Fruit fly (Drosophila melanogaster) whole organism, embryonic: ENCODE measurements around the gene Cdc7.

Experiments
- BEAF-32 ChIP-seq: fragments of 200-800 bp; sonication (Bioruptor generic); optimal IDR thresholded peaks from 3 replicates; lab custom pipeline; 2017; ENCODE audit warnings: missing biosample characterization, missing genetic modification characterization, mild to moderate bottlenecking, moderate library complexity, missing genetic modification reagents
- Bgb ChIP-seq: fragments of 200-800 bp; sonication (Bioruptor generic); IDR thresholded peaks from 2 replicates; pipeline ENCODE4 v1.3.6; 2022; ENCODE audit warnings: missing biosample characterization, missing genetic modification characterization; ENCODE audit not compliant: partially characterized antibody
- CG10321 ChIP-seq: fragments of 200-800 bp; sonication (Bioruptor generic); IDR thresholded peaks from 2 replicates; pipeline ENCODE4 v1.3.6; 2022; ENCODE audit warnings: missing biosample characterization, missing genetic modification characterization
- CG12942 ChIP-seq: fragments of 200-800 bp; sonication (Bioruptor generic); optimal IDR thresholded peaks from 3 replicates; lab custom pipeline; 2016; ENCODE audit warnings: missing biosample characterization, missing genetic modification characterization
- CG13894 ChIP-seq: fragments of 200-800 bp; sonication (Bioruptor generic); optimal IDR thresholded peaks from 3 replicates; lab custom pipeline; 2018; ENCODE audit warnings: missing biosample characterization, mild to moderate bottlenecking, missing genetic modification characterization, moderate library complexity
- CG1529 ChIP-seq: fragments of 200-800 bp; sonication (Bioruptor generic); optimal IDR thresholded peaks from 3 replicates; lab custom pipeline; 2018; ENCODE audit warnings: missing biosample characterization, missing genetic modification characterization
- CG17186 ChIP-seq: fragments of 200-800 bp; sonication (Bioruptor generic); optimal IDR thresholded peaks from 3 replicates; lab custom pipeline; 2017; ENCODE audit warnings: missing biosample characterization, missing genetic modification reagents, missing genetic modification characterization
- CG1792 ChIP-seq: fragments of 200-800 bp; sonication (Bioruptor generic); optimal IDR thresholded peaks from 2 replicates; lab custom pipeline; 2016; ENCODE audit warnings: missing biosample characterization, missing genetic modification characterization
- CG18262 ChIP-seq: fragments of 200-800 bp; optimal IDR thresholded peaks from 3 replicates; lab custom pipeline; 2019; ENCODE audit warnings: missing biosample characterization, mild to moderate bottlenecking, missing genetic modification characterization, moderate library complexity
- CG2199 ChIP-seq: fragments of 200-800 bp; sonication (Bioruptor generic); IDR thresholded peaks from 3 replicates; pipeline ENCODE4 v1.3.6; 2022; ENCODE audit warnings: missing biosample characterization, missing genetic modification characterization
- CG33213 ChIP-seq: fragments of 200-800 bp; sonication (Bioruptor generic); optimal IDR thresholded peaks from 3 replicates; lab custom pipeline; 2016; ENCODE audit warnings: missing biosample characterization, missing genetic modification characterization
- CG6654 ChIP-seq: fragments of 200-800 bp; sonication (Bioruptor generic); optimal IDR thresholded peaks from 2 replicates; lab custom pipeline; 2017; ENCODE audit warnings: missing biosample characterization, mild to moderate bottlenecking, missing genetic modification characterization
- CG7357 ChIP-seq: fragments of 200-800 bp; sonication (Bioruptor generic); IDR thresholded peaks from 3 replicates; pipeline ENCODE4 v1.3.6; 2022; ENCODE audit warnings: missing biosample characterization, missing genetic modification characterization
- CG7786 ChIP-seq: fragments of 200-800 bp; sonication (Bioruptor generic); optimal IDR thresholded peaks from 2 replicates; lab custom pipeline; 2016; ENCODE audit warnings: missing biosample characterization, missing genetic modification characterization
- CG7963 ChIP-seq: fragments of 200-800 bp; sonication (Bioruptor generic); IDR thresholded peaks from 3 replicates; pipeline ENCODE4 v1.3.6; 2022; ENCODE audit warnings: missing biosample characterization, missing genetic modification characterization; ENCODE audit not compliant: partially characterized antibody
- Fer3 ChIP-seq: fragments of 200-800 bp; sonication (Bioruptor generic); optimal IDR thresholded peaks from 2 replicates; lab custom pipeline; 2018; ENCODE audit warnings: missing biosample characterization, mild to moderate bottlenecking, missing genetic modification characterization, moderate library complexity
- HLH4C ChIP-seq: fragments of 200-800 bp; sonication (Bioruptor generic); IDR thresholded peaks from 3 replicates; pipeline ENCODE4 v1.3.6; 2022; ENCODE audit warnings: missing biosample characterization, missing genetic modification characterization; ENCODE audit not compliant: partially characterized antibody
- HLH54F ChIP-seq: fragments of 200-800 bp; sonication (Bioruptor generic); optimal IDR thresholded peaks from 3 replicates; lab custom pipeline; 2016; ENCODE audit warnings: missing biosample characterization, missing genetic modification characterization
- Hey ChIP-seq: fragments of 200-800 bp; sonication (Bioruptor generic); optimal IDR thresholded peaks from 3 replicates; lab custom pipeline; 2018; ENCODE audit warnings: missing biosample characterization, mild to moderate bottlenecking, missing genetic modification characterization
- HmgD ChIP-seq: fragments of 200-800 bp; sonication (Bioruptor generic); optimal IDR thresholded peaks from 3 replicates; lab custom pipeline; 2016; ENCODE audit warnings: missing biosample characterization, missing genetic modification characterization
- HmgZ ChIP-seq: fragments of 200-800 bp; sonication (Bioruptor generic); optimal IDR thresholded peaks from 2 replicates; lab custom pipeline; 2018; ENCODE audit warnings: missing biosample characterization, mild to moderate bottlenecking, missing genetic modification characterization
- Hmr ChIP-seq: fragments of 200-800 bp; sonication (Bioruptor generic); optimal IDR thresholded peaks from 3 replicates; lab custom pipeline; 2017; ENCODE audit warnings: mild to moderate bottlenecking, missing biosample characterization, missing genetic modification reagents, missing genetic modification characterization
- NfI ChIP-seq: fragments of 200-800 bp; sonication (Bioruptor generic); optimal IDR thresholded peaks from 3 replicates; lab custom pipeline; 2018; ENCODE audit warnings: missing biosample characterization, mild to moderate bottlenecking, missing genetic modification characterization, moderate library complexity
- Pdp1 ChIP-seq, 2 experiments: fragments of 200-800 bp; sonication (Bioruptor generic); optimal IDR thresholded peaks; 3 replicates each; lab custom pipeline; 2016; ENCODE audit warnings: missing biosample characterization in 2 of 2, missing genetic modification characterization in 2 of 2, mild to moderate bottlenecking in 1 of 2, moderate library complexity in 1 of 2
- Poxn ChIP-seq: fragments of 200-800 bp; sonication (Bioruptor generic); IDR thresholded peaks from 2 replicates; pipeline ENCODE4 v1.3.6; 2022; ENCODE audit warnings: missing biosample characterization, missing genetic modification characterization
- Rfx ChIP-seq: fragments of 200-800 bp; sonication (Bioruptor generic); IDR thresholded peaks from 2 replicates; pipeline ENCODE4 v1.3.6; 2022; ENCODE audit warnings: missing biosample characterization, missing genetic modification characterization
- Scr ChIP-seq: fragments of 200-800 bp; sonication (Bioruptor generic); IDR thresholded peaks from 2 replicates; pipeline ENCODE4 v1.3.6; 2022; ENCODE audit warnings: missing biosample characterization, missing genetic modification characterization; ENCODE audit not compliant: partially characterized antibody
- Side ChIP-seq: fragments of 200-800 bp; sonication (Bioruptor generic); optimal IDR thresholded peaks from 2 replicates; lab custom pipeline; 2016; ENCODE audit warnings: missing biosample characterization, missing genetic modification characterization
- Sox102F ChIP-seq: fragments of 200-800 bp; sonication (Bioruptor generic); optimal IDR thresholded peaks from 2 replicates; lab custom pipeline; 2018; ENCODE audit warnings: missing biosample characterization, mild to moderate bottlenecking, missing genetic modification characterization, moderate library complexity
- Trl ChIP-seq, 3 experiments: fragments of >200 bp in 2 of 3; fragments of 200-800 bp in 1 of 3; sonication (Bioruptor generic) in 1 of 3; optimal IDR thresholded peaks; 2 replicates in 1 of 3; 3 replicates in 2 of 3; lab custom pipeline; 2016 to 2017; ENCODE audit warnings: missing biosample characterization in 1 of 3, missing genetic modification characterization in 1 of 3
- ase ChIP-seq: fragments of 200-800 bp; sonication (Bioruptor generic); IDR thresholded peaks from 3 replicates; pipeline ENCODE4 v1.3.6; 2022; ENCODE audit warnings: missing biosample characterization, missing genetic modification characterization
- bab2 ChIP-seq: fragments of 200-800 bp; sonication (Bioruptor generic); optimal IDR thresholded peaks from 2 replicates; lab custom pipeline; 2016; ENCODE audit warnings: missing biosample characterization, missing genetic modification characterization
- bsh ChIP-seq, 2 experiments: fragments of 200-800 bp; sonication (Bioruptor generic); optimal IDR thresholded peaks; 2 replicates each; lab custom pipeline; 2017 to 2018; ENCODE audit warnings: mild to moderate bottlenecking in 2 of 2, missing biosample characterization in 2 of 2, missing genetic modification characterization in 2 of 2, moderate library complexity in 1 of 2
- disco-r ChIP-seq: fragments of 200-800 bp; sonication (Bioruptor generic); optimal IDR thresholded peaks from 2 replicates; lab custom pipeline; 2016; ENCODE audit warnings: missing biosample characterization, missing genetic modification characterization
- dmrt99B ChIP-seq: fragments of 200-800 bp; sonication (Bioruptor generic); optimal IDR thresholded peaks from 2 replicates; lab custom pipeline; 2018; ENCODE audit warnings: missing biosample characterization, mild to moderate bottlenecking, missing genetic modification characterization, moderate library complexity
- fd3F ChIP-seq: fragments of 200-800 bp; sonication (Bioruptor generic); optimal IDR thresholded peaks from 2 replicates; lab custom pipeline; 2018; ENCODE audit warnings: missing biosample characterization, mild to moderate bottlenecking, missing genetic modification characterization, moderate library complexity
- hb ChIP-seq: fragments of 200-800 bp; sonication (Bioruptor generic); IDR thresholded peaks from 3 replicates; pipeline ENCODE4 v1.3.6; 2022; ENCODE audit warnings: missing biosample characterization, missing genetic modification characterization; ENCODE audit not compliant: partially characterized antibody
- inv ChIP-seq: fragments of 200-800 bp; sonication (Bioruptor generic); IDR thresholded peaks from 2 replicates; pipeline ENCODE4 v1.3.6; 2022; ENCODE audit warnings: missing biosample characterization, missing genetic modification characterization; ENCODE audit not compliant: partially characterized antibody
- kay ChIP-seq: fragments of 200-800 bp; sonication (Bioruptor generic); optimal IDR thresholded peaks from 2 replicates; lab custom pipeline; 2016; ENCODE audit warnings: missing biosample characterization, missing genetic modification characterization
- kni ChIP-seq: fragments of 200-800 bp; sonication (Bioruptor generic); optimal IDR thresholded peaks from 3 replicates; lab custom pipeline; 2017; ENCODE audit warnings: mild to moderate bottlenecking, missing biosample characterization, missing genetic modification reagents, missing genetic modification characterization
- nau ChIP-seq: fragments of 200-800 bp; sonication (Bioruptor generic); optimal IDR thresholded peaks from 3 replicates; lab custom pipeline; 2017; ENCODE audit warnings: missing biosample characterization, mild to moderate bottlenecking, missing genetic modification characterization, missing genetic modification reagents
- otp ChIP-seq: fragments of 200-800 bp; sonication (Bioruptor generic); IDR thresholded peaks from 3 replicates; pipeline ENCODE4, ENCODE4 v1.3.6; 2022; ENCODE audit warnings: missing biosample characterization, missing genetic modification characterization
- repo ChIP-seq: fragments of 200-800 bp; sonication (Bioruptor generic); optimal IDR thresholded peaks from 2 replicates; lab custom pipeline; 2016; ENCODE audit warnings: missing biosample characterization, missing genetic modification characterization
- slp2 ChIP-seq: fragments of 200-800 bp; sonication (Bioruptor generic); optimal IDR thresholded peaks from 2 replicates; lab custom pipeline; 2016; ENCODE audit warnings: missing biosample characterization, missing genetic modification characterization
- so ChIP-seq: fragments of 200-800 bp; sonication (Bioruptor generic); IDR thresholded peaks from 3 replicates; pipeline ENCODE4 v1.3.6; 2022; ENCODE audit warnings: missing biosample characterization, missing genetic modification characterization
- tin ChIP-seq: fragments of 200-800 bp; sonication (Bioruptor generic); optimal IDR thresholded peaks from 3 replicates; lab custom pipeline; 2016; ENCODE audit warnings: missing biosample characterization, missing genetic modification characterization
- tio ChIP-seq: fragments of 200-800 bp; sonication (Bioruptor generic); optimal IDR thresholded peaks from 2 replicates; lab custom pipeline; 2017; ENCODE audit warnings: missing biosample characterization, missing genetic modification characterization, inconsistent platforms
- tll ChIP-seq, 2 experiments: fragments of 200-800 bp in 1 of 2; fragments of >200 bp in 1 of 2; sonication (Bioruptor generic) in 1 of 2; optimal IDR thresholded peaks; 2 replicates each; lab custom pipeline; 2017 to 2019; ENCODE audit warnings: missing biosample characterization in 2 of 2, missing genetic modification characterization in 2 of 2, mild to moderate bottlenecking in 1 of 2, moderate library complexity in 1 of 2

Gene Cdc7

dm6 chrX:6699255-6699885, 45.0 kb downstream of the Cdc7 start, which contains the start of gene CG14441 (continued):
- TF ChIP-seq Poxn (GFP tag; lab: Robert Waterston, UW): no peak
- TF ChIP-seq Rfx (GFP tag; lab: Robert Waterston, UW): peak; percentile 53
- TF ChIP-seq hb (GFP tag; lab: Robert Waterston, UW): peak; percentile 93
- peak; percentile 0 for TF ChIP-seq CG1792 (GFP tag; lab: Kevin White, UChicago)
- TF ChIP-seq HmgD (GFP tag; lab: Kevin White, UChicago): peak; percentile 13
- TF ChIP-seq dmrt99B (tag; lab: Kevin White, UChicago): peak; percentile 56
- TF ChIP-seq CG6654 (GFP tag; lab: Kevin White, UChicago): no peak
- TF ChIP-seq Side (GFP tag; lab: Kevin White, UChicago): peak; percentile 2
- peak in 1 of 2 experiments; percentile 49 for TF ChIP-seq bsh (GFP tag; optimal IDR thresholded peaks at IDR 0.05; lab: Kevin White, UChicago)
- no peak for TF ChIP-seq Trl (optimal IDR thresholded peaks at IDR 0.05; lab: Kevin White, UChicago)
- TF ChIP-seq Trl (GFP tag; optimal IDR thresholded peaks at IDR 0.05; lab: Kevin White, UChicago): peak; percentile 28
- TF ChIP-seq Scr (GFP tag; lab: Robert Waterston, UW): peak; percentile 99
- peak; percentile 95 for TF ChIP-seq Bgb (GFP tag; lab: Robert Waterston, UW)
- 0 out of 3 replicates have a peak, but pooled peaks have one; percentile 20 for TF ChIP-seq CG2199 (GFP tag; lab: Robert Waterston, UW)
- peak; percentile 92 for TF ChIP-seq CG7963
- TF ChIP-seq CG7786 (GFP tag; lab: Kevin White, UChicago): peak; percentile 30
- peak in 1 of 2 experiments; percentile 77 for TF ChIP-seq tll (GFP tag; optimal IDR thresholded peaks at IDR 0.05; lab: Kevin White, UChicago)
- TF ChIP-seq inv: peak; percentile 95
- no peak for TF ChIP-seq tio (GFP tag; lab: Kevin White, UChicago)
- peak; percentile 96 for TF ChIP-seq HLH4C (GFP tag; lab: Robert Waterston, UW)
- TF ChIP-seq HmgZ (tag; lab: Kevin White, UChicago): peak; percentile 62
- peak; percentile 17 for TF ChIP-seq bab2
- peak; percentile 1 for TF ChIP-seq kay (GFP tag; lab: Kevin White, UChicago)
- no peak for TF ChIP-seq CG7357 (GFP tag; lab: Robert Waterston, UW)
- TF ChIP-seq CG12942: no peak
- TF ChIP-seq repo (GFP tag; lab: Kevin White, UChicago): no peak
- TF ChIP-seq fd3F (GFP tag; lab: Kevin White, UChicago): no peak
- TF ChIP-seq so (GFP tag; lab: Robert Waterston, UW): peak; percentile 57; the same call in 1 of the 3 replicates
- TF ChIP-seq kni (GFP tag; lab: Kevin White, UChicago): peak; percentile 54
- peak; percentile 94 for TF ChIP-seq BEAF-32 (GFP tag; lab: Kevin White, UChicago)
- peak; percentile 50 for TF ChIP-seq CG33213 (GFP tag; lab: Kevin White, UChicago)
- no peak for TF ChIP-seq slp2 (GFP tag; lab: Kevin White, UChicago)
- TF ChIP-seq HLH54F (GFP tag; lab: Kevin White, UChicago): peak; percentile 11
- peak; percentile 77 for TF ChIP-seq CG13894 (tag; lab: Kevin White, UChicago)
- no peak for TF ChIP-seq CG17186 (GFP tag; lab: Kevin White, UChicago)
- TF ChIP-seq CG18262 (tag; lab: Kevin White, UChicago): peak; percentile 17
- TF ChIP-seq Pdp1 (GFP tag; optimal IDR thresholded peaks at IDR 0.05; lab: Kevin White, UChicago): peak; percentile 16 to 30
- TF ChIP-seq CG10321 (GFP tag; lab: Robert Waterston, UW): no peak
- TF ChIP-seq Hey (tag; lab: Kevin White, UChicago): peak; percentile 40
- TF ChIP-seq ase: 0 out of 3 replicates have a peak, but pooled peaks have one; percentile 21
- TF ChIP-seq disco-r (GFP tag; lab: Kevin White, UChicago): peak; percentile 52
- TF ChIP-seq Hmr (GFP tag; lab: Kevin White, UChicago): peak; percentile 80
- no peak for TF ChIP-seq tin (GFP tag; lab: Kevin White, UChicago)
- TF ChIP-seq Fer3 (tag; lab: Kevin White, UChicago): peak; percentile 32
- peak; percentile 67 for TF ChIP-seq nau
- TF ChIP-seq Sox102F (GFP tag; lab: Kevin White, UChicago): no peak
- peak; percentile 43 for TF ChIP-seq NfI (GFP tag; lab: Kevin White, UChicago)
- peak; percentile 39; the same call in 1 of the 3 replicates for TF ChIP-seq otp (GFP tag; lab: Robert Waterston, UW)
- TF ChIP-seq CG1529: peak; percentile 20
